Fruit fly (Drosophila melanogaster) whole organism, embryonic: ENCODE measurements around the gene CG10970.

Experiments
- BEAF-32 ChIP-seq: fragments of 200-800 bp; sonication (Bioruptor generic); optimal IDR thresholded peaks from 3 replicates; lab custom pipeline; 2017; ENCODE audit warnings: missing biosample characterization, missing genetic modification characterization, mild to moderate bottlenecking, moderate library complexity, missing genetic modification reagents
- CG10267 ChIP-seq: fragments of 200-800 bp; sonication (Bioruptor generic); optimal IDR thresholded peaks from 2 replicates; lab custom pipeline; 2018; ENCODE audit warnings: missing biosample characterization, mild to moderate bottlenecking, missing genetic modification characterization, moderate library complexity
- CG11093 ChIP-seq: fragments of 200-800 bp; sonication (Bioruptor generic); IDR thresholded peaks from 3 replicates; pipeline ENCODE4 v1.3.6; 2022; ENCODE audit warnings: missing biosample characterization, missing genetic modification characterization
- CG11398 ChIP-seq: fragments of 200-800 bp; sonication (Bioruptor generic); optimal IDR thresholded peaks from 2 replicates; lab custom pipeline; 2016; ENCODE audit warnings: missing biosample characterization, missing genetic modification characterization
- CG11504 ChIP-seq: fragments of 200-800 bp; sonication (Bioruptor generic); optimal IDR thresholded peaks from 3 replicates; lab custom pipeline; 2019; ENCODE audit warnings: missing biosample characterization, mild to moderate bottlenecking, missing genetic modification characterization, moderate library complexity
- CG13894 ChIP-seq: fragments of 200-800 bp; sonication (Bioruptor generic); optimal IDR thresholded peaks from 3 replicates; lab custom pipeline; 2018; ENCODE audit warnings: missing biosample characterization, mild to moderate bottlenecking, missing genetic modification characterization, moderate library complexity
- CG15011 ChIP-seq: fragments of 200-800 bp; sonication (Bioruptor generic); optimal IDR thresholded peaks from 3 replicates; lab custom pipeline; 2018; ENCODE audit warnings: missing biosample characterization, mild to moderate bottlenecking, missing genetic modification characterization
- CG15514 ChIP-seq: fragments of 200-800 bp; sonication (Bioruptor generic); optimal IDR thresholded peaks from 3 replicates; lab custom pipeline; 2017; ENCODE audit warnings: missing biosample characterization, missing genetic modification characterization, mild to moderate bottlenecking, moderate library complexity, missing genetic modification reagents
- CG1602 ChIP-seq: fragments of 200-800 bp; sonication (Bioruptor generic); optimal IDR thresholded peaks from 3 replicates; lab custom pipeline; 2016; ENCODE audit warnings: missing biosample characterization, missing genetic modification characterization
- CG18262 ChIP-seq: fragments of 200-800 bp; optimal IDR thresholded peaks from 3 replicates; lab custom pipeline; 2019; ENCODE audit warnings: missing biosample characterization, mild to moderate bottlenecking, missing genetic modification characterization, moderate library complexity
- CG18764 ChIP-seq: fragments of 200-800 bp; sonication (Bioruptor generic); optimal IDR thresholded peaks from 3 replicates; lab custom pipeline; 2016; ENCODE audit warnings: missing biosample characterization, missing genetic modification characterization
- CG2116 ChIP-seq: fragments of 200-800 bp; sonication (Bioruptor generic); optimal IDR thresholded peaks from 3 replicates; lab custom pipeline; 2018; ENCODE audit warnings: missing biosample characterization, mild to moderate bottlenecking, missing genetic modification characterization
- CG2199 ChIP-seq: fragments of 200-800 bp; sonication (Bioruptor generic); IDR thresholded peaks from 3 replicates; pipeline ENCODE4 v1.3.6; 2022; ENCODE audit warnings: missing biosample characterization, missing genetic modification characterization
- CG2678 ChIP-seq: fragments of 200-800 bp; sonication (Bioruptor generic); optimal IDR thresholded peaks from 3 replicates; lab custom pipeline; 2019; ENCODE audit warnings: missing biosample characterization, mild to moderate bottlenecking, missing genetic modification characterization, moderate library complexity
- CG32772 ChIP-seq: fragments of 200-800 bp; sonication (Bioruptor generic); IDR thresholded peaks from 2 replicates; pipeline ENCODE4 v1.3.6; 2022; ENCODE audit warnings: missing biosample characterization, missing genetic modification characterization
- CG8290 ChIP-seq, 3 experiments: fragments of 200-800 bp; sonication (Bioruptor generic); optimal IDR thresholded peaks; 2 replicates each; lab custom pipeline; 2016 to 2019; ENCODE audit warnings: missing biosample characterization in 3 of 3, missing genetic modification characterization in 3 of 3, mild to moderate bottlenecking in 2 of 3, moderate library complexity in 1 of 3
- CG9797 ChIP-seq: fragments of 200-800 bp; sonication (Bioruptor generic); optimal IDR thresholded peaks from 3 replicates; lab custom pipeline; 2018; ENCODE audit warnings: missing biosample characterization, mild to moderate bottlenecking, missing genetic modification characterization
- CG9876 ChIP-seq: fragments of 200-800 bp; sonication (Bioruptor generic); optimal IDR thresholded peaks from 2 replicates; lab custom pipeline; 2016; ENCODE audit warnings: missing biosample characterization, missing genetic modification characterization
- Chrac-16 ChIP-seq: fragments of 200-800 bp; sonication (Bioruptor generic); optimal IDR thresholded peaks from 3 replicates; lab custom pipeline; 2016; ENCODE audit warnings: missing biosample characterization, missing genetic modification characterization
- D ChIP-seq, 2 experiments: fragments of 200-800 bp in 1 of 2; fragments of >200 bp in 1 of 2; sonication (Bioruptor generic) in 1 of 2; optimal IDR thresholded peaks; 2 replicates in 1 of 2; 3 replicates in 1 of 2; lab custom pipeline; 2017; ENCODE audit warnings: mild to moderate bottlenecking in 1 of 2, missing biosample characterization in 1 of 2, missing genetic modification characterization in 1 of 2, missing genetic modification reagents in 1 of 2
- Dad ChIP-seq: fragments of 200-800 bp; sonication (Bioruptor generic); optimal IDR thresholded peaks from 3 replicates; lab custom pipeline; 2016; ENCODE audit warnings: missing biosample characterization, missing genetic modification characterization
- Eip74EF ChIP-seq, 2 experiments: fragments of 200-800 bp in 1 of 2; fragments of >200 bp in 1 of 2; sonication (Bioruptor generic) in 1 of 2; optimal IDR thresholded peaks; 2 replicates each; lab custom pipeline; 2017 to 2019; ENCODE audit warnings: missing biosample characterization in 2 of 2, missing genetic modification characterization in 2 of 2, mild to moderate bottlenecking in 1 of 2, moderate library complexity in 1 of 2
- GATAe ChIP-seq: fragments of 200-800 bp; sonication (Bioruptor generic); conservative IDR thresholded peaks from 2 replicates; pipeline ENCODE4 v1.3.6; 2022; ENCODE audit warnings: missing biosample characterization, missing genetic modification characterization
- HLHmδ ChIP-seq: fragments of 200-800 bp; sonication (Bioruptor generic); optimal IDR thresholded peaks from 2 replicates; lab custom pipeline; 2018; ENCODE audit warnings: missing biosample characterization, mild to moderate bottlenecking, missing genetic modification characterization, moderate library complexity
- Hr3 ChIP-seq: fragments of 200-800 bp; sonication (Bioruptor generic); optimal IDR thresholded peaks from 3 replicates; lab custom pipeline; 2016; ENCODE audit warnings: missing biosample characterization, missing genetic modification characterization
- NC2α ChIP-seq: fragments of 200-800 bp; sonication (Bioruptor generic); optimal IDR thresholded peaks from 2 replicates; lab custom pipeline; 2016; ENCODE audit warnings: missing biosample characterization, missing genetic modification characterization
- Opbp ChIP-seq: fragments of 200-800 bp; sonication (Bioruptor generic); IDR thresholded peaks from 3 replicates; pipeline ENCODE4 v1.3.6; 2022; ENCODE audit warnings: missing biosample characterization, missing genetic modification characterization; ENCODE audit not compliant: partially characterized antibody
- Optix ChIP-seq: fragments of 200-800 bp; sonication (Bioruptor generic); IDR thresholded peaks from 3 replicates; pipeline ENCODE4 v1.3.6; 2022; ENCODE audit warnings: missing biosample characterization, missing genetic modification characterization
- Sox102F ChIP-seq: fragments of 200-800 bp; sonication (Bioruptor generic); optimal IDR thresholded peaks from 2 replicates; lab custom pipeline; 2018; ENCODE audit warnings: missing biosample characterization, mild to moderate bottlenecking, missing genetic modification characterization, moderate library complexity
- aop ChIP-seq: fragments of 200-800 bp; sonication (Bioruptor generic); IDR thresholded peaks from 2 replicates; pipeline ENCODE4 v1.3.6; 2022; ENCODE audit warnings: missing biosample characterization, missing genetic modification characterization
- ase ChIP-seq: fragments of 200-800 bp; sonication (Bioruptor generic); IDR thresholded peaks from 3 replicates; pipeline ENCODE4 v1.3.6; 2022; ENCODE audit warnings: missing biosample characterization, missing genetic modification characterization
- cg ChIP-seq: fragments of 200-800 bp; sonication (Bioruptor generic); optimal IDR thresholded peaks from 3 replicates; lab custom pipeline; 2019; ENCODE audit warnings: missing biosample characterization, mild to moderate bottlenecking, missing genetic modification characterization, moderate library complexity
- chinmo ChIP-seq: fragments of 200-800 bp; sonication (Bioruptor generic); IDR thresholded peaks from 4 replicates; pipeline ENCODE4 v1.3.6; 2022; ENCODE audit warnings: missing biosample characterization, missing genetic modification characterization; ENCODE audit not compliant: partially characterized antibody
- danr ChIP-seq: fragments of 200-800 bp; sonication (Bioruptor generic); IDR thresholded peaks from 2 replicates; pipeline ENCODE4 v1.3.6; 2022; ENCODE audit warnings: missing biosample characterization, missing genetic modification characterization
- grau ChIP-seq: fragments of 200-800 bp; optimal IDR thresholded peaks from 3 replicates; lab custom pipeline; 2019; ENCODE audit warnings: missing biosample characterization, mild to moderate bottlenecking, missing genetic modification characterization, moderate library complexity
- gro ChIP-seq: fragments of 200-800 bp; sonication (Bioruptor generic); optimal IDR thresholded peaks from 2 replicates; lab custom pipeline; 2016; ENCODE audit warnings: missing biosample characterization, missing genetic modification characterization
- h ChIP-seq: fragments of >200 bp; optimal IDR thresholded peaks from 2 replicates; lab custom pipeline; 2017
- hbn ChIP-seq: fragments of 200-800 bp; sonication (Bioruptor generic); IDR thresholded peaks from 2 replicates; pipeline ENCODE4 v1.3.6; 2022; ENCODE audit warnings: missing biosample characterization, missing genetic modification characterization; ENCODE audit not compliant: partially characterized antibody
- her ChIP-seq: fragments of 200-800 bp; sonication (Bioruptor generic); optimal IDR thresholded peaks from 2 replicates; lab custom pipeline; 2016; ENCODE audit warnings: missing biosample characterization, missing genetic modification characterization
- jing ChIP-seq: fragments of 200-800 bp; sonication (Bioruptor generic); optimal IDR thresholded peaks from 2 replicates; lab custom pipeline; 2018; ENCODE audit warnings: missing biosample characterization, mild to moderate bottlenecking, missing genetic modification characterization
- klu ChIP-seq: fragments of 200-800 bp; sonication (Bioruptor generic); IDR thresholded peaks from 2 replicates; pipeline ENCODE4 v1.3.6; 2022; ENCODE audit warnings: missing biosample characterization, missing genetic modification characterization
- lola ChIP-seq, 3 experiments: fragments of >200 bp in 2 of 3; fragments of 200-800 bp in 1 of 3; sonication (Bioruptor generic) in 1 of 3; optimal IDR thresholded peaks; 2 replicates each; lab custom pipeline; 2017 to 2019; ENCODE audit warnings: missing biosample characterization in 3 of 3, missing genetic modification characterization in 3 of 3, mild to moderate bottlenecking in 1 of 3, moderate library complexity in 1 of 3
- nmo ChIP-seq: fragments of 200-800 bp; sonication (Bioruptor generic); optimal IDR thresholded peaks from 2 replicates; lab custom pipeline; 2018; ENCODE audit warnings: missing biosample characterization, mild to moderate bottlenecking, missing genetic modification characterization, moderate library complexity
- org-1 ChIP-seq: fragments of 200-800 bp; sonication (Bioruptor generic); optimal IDR thresholded peaks from 2 replicates; lab custom pipeline; 2017; ENCODE audit warnings: missing biosample characterization, missing genetic modification characterization
- sd ChIP-seq: fragments of 200-800 bp; sonication (Bioruptor generic); optimal IDR thresholded peaks from 3 replicates; lab custom pipeline; 2018; ENCODE audit warnings: missing biosample characterization, mild to moderate bottlenecking, missing genetic modification characterization, moderate library complexity
- sima ChIP-seq: fragments of 200-800 bp; sonication (Bioruptor generic); optimal IDR thresholded peaks from 2 replicates; lab custom pipeline; 2016; ENCODE audit warnings: missing biosample characterization, missing genetic modification characterization
- so ChIP-seq: fragments of 200-800 bp; sonication (Bioruptor generic); IDR thresholded peaks from 3 replicates; pipeline ENCODE4 v1.3.6; 2022; ENCODE audit warnings: missing biosample characterization, missing genetic modification characterization
- unc-4 ChIP-seq: fragments of 200-800 bp; sonication (Bioruptor generic); IDR thresholded peaks from 2 replicates; pipeline ENCODE4 v1.3.6; 2022; ENCODE audit warnings: missing biosample characterization, missing genetic modification characterization; ENCODE audit not compliant: partially characterized antibody
- yki ChIP-seq: fragments of >200 bp; optimal IDR thresholded peaks from 3 replicates; lab custom pipeline; 2018

Gene CG10970

DNA sequence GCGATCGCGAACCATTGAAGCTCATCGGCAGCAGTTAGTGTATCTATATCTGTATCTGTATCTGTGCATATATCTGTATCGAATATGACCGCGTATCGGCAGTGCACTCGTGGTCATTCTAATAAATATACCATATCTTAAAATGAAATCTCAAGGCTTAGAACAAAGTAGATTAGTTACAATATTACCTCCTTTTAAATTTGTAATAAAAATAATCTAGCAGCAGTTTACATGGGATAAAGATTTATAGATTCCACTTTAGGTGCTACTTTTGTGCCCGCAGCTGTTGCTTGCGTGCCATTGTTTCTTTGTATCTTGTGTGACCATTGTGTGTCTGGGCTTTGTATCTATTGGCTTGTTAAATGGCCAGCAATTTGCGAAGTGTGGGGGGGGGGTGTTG is 11.1 kb downstream of the CG10970 start (continued):
- peak; percentile 31 for TF ChIP-seq cg (GFP tag; lab: Kevin White, UChicago)
- TF ChIP-seq CG11093 (GFP tag; lab: Robert Waterston, UW) = peak; percentile 57; the same call in 1 of the 3 replicates
- TF ChIP-seq CG9876 (GFP tag; lab: Kevin White, UChicago) = no peak
- peak; percentile 9 for TF ChIP-seq CG18764 (GFP tag; lab: Kevin White, UChicago)
- peak; percentile 53; the same call in 1 of the 2 replicates for TF ChIP-seq CG32772 (GFP tag; lab: Robert Waterston, UW)
- no peak for TF ChIP-seq GATAe
- peak in 1 of 2 experiments; percentile 50 for TF ChIP-seq Eip74EF (GFP tag; optimal IDR thresholded peaks at IDR 0.05; lab: Kevin White, UChicago)
- TF ChIP-seq jing (GFP tag; lab: Kevin White, UChicago) = peak; percentile 40
- no peak for TF ChIP-seq aop (GFP tag; lab: Robert Waterston, UW)
- peak; percentile 66 for TF ChIP-seq CG10267 (tag; lab: Kevin White, UChicago)
- TF ChIP-seq Optix = 0 out of 3 replicates have a peak, but pooled peaks have one; percentile 36
- TF ChIP-seq CG15011 (GFP tag; lab: Kevin White, UChicago) = no peak
- no peak for TF ChIP-seq BEAF-32 (GFP tag; lab: Kevin White, UChicago)
- no peak for TF ChIP-seq CG2199
- TF ChIP-seq h (lab: Kevin White, UChicago) = no peak
- peak; percentile 82 for TF ChIP-seq grau (tag; lab: Kevin White, UChicago)
- TF ChIP-seq hbn (GFP tag; lab: Robert Waterston, UW) = no peak
- TF ChIP-seq Hr3 (GFP tag; lab: Kevin White, UChicago) = peak; percentile 59
- peak; percentile 6 for TF ChIP-seq CG2116 (GFP tag; lab: Kevin White, UChicago)
- TF ChIP-seq CG15514 (GFP tag; lab: Kevin White, UChicago) = peak; percentile 59
- TF ChIP-seq CG11398 = no peak
- TF ChIP-seq CG8290 (GFP tag; optimal IDR thresholded peaks at IDR 0.05; lab: Kevin White, UChicago) = no peak
- TF ChIP-seq CG8290 (tag; optimal IDR thresholded peaks at IDR 0.05; lab: Kevin White, UChicago) = no peak
- TF ChIP-seq CG1602 (GFP tag; lab: Kevin White, UChicago) = peak; percentile 38
- peak; percentile 89 for TF ChIP-seq Sox102F (GFP tag; lab: Kevin White, UChicago)
- TF ChIP-seq sd (tag; lab: Kevin White, UChicago) = peak; percentile 62
- TF ChIP-seq Chrac-16 (GFP tag; lab: Kevin White, UChicago) = peak; percentile 14
- no peak for TF ChIP-seq chinmo
- no peak for TF ChIP-seq gro (GFP tag; lab: Kevin White, UChicago)
- TF ChIP-seq lola (GFP tag; optimal IDR thresholded peaks at IDR 0.05; lab: Kevin White, UChicago) = peak in 1 of 3 experiments; percentile 47
- TF ChIP-seq HLHmδ (GFP tag; lab: Kevin White, UChicago) = no peak
- peak; percentile 56 for TF ChIP-seq CG18262
- peak; percentile 57 for TF ChIP-seq nmo (GFP tag; lab: Kevin White, UChicago)
- peak; percentile 87 for TF ChIP-seq CG2678 (tag; lab: Kevin White, UChicago)
- TF ChIP-seq her (GFP tag; lab: Kevin White, UChicago) = no peak
- peak; percentile 87 for TF ChIP-seq CG11504 (tag; lab: Kevin White, UChicago)
- TF ChIP-seq CG9797 (GFP tag; lab: Kevin White, UChicago) = no peak
- no peak for TF ChIP-seq D (optimal IDR thresholded peaks at IDR 0.05; lab: Kevin White, UChicago)
- peak; percentile 68 for TF ChIP-seq D (GFP tag; optimal IDR thresholded peaks at IDR 0.05; lab: Kevin White, UChicago)
- no peak for TF ChIP-seq yki (lab: Kevin White, UChicago)
- TF ChIP-seq klu (GFP tag; lab: Robert Waterston, UW) = no peak
- TF ChIP-seq NC2α (GFP tag; lab: Kevin White, UChicago) = peak; percentile 10
- TF ChIP-seq Opbp (GFP tag; lab: Robert Waterston, UW) = no peak
- TF ChIP-seq unc-4 (GFP tag; lab: Robert Waterston, UW) = no peak
- peak; percentile 71; the same call in 2 of the 3 replicates for TF ChIP-seq so (GFP tag; lab: Robert Waterston, UW)
- TF ChIP-seq Dad = no peak
- peak; percentile 72; the same call in 2 of the 3 replicates for TF ChIP-seq ase (GFP tag; lab: Robert Waterston, UW)
- TF ChIP-seq org-1 (GFP tag; lab: Kevin White, UChicago) = peak; percentile 60
- TF ChIP-seq sima (GFP tag; lab: Kevin White, UChicago) = no peak
- TF ChIP-seq CG13894 = no peak
- TF ChIP-seq danr (GFP tag; lab: Robert Waterston, UW) = 0 out of 2 replicates have a peak, but pooled peaks have one; percentile 33
